Worm (Caenorhabditis elegans) whole organism, L4 larva: ENCODE data around the gene sams-5.
A peak's percentile ranks its signal among the peaks of the same experiment; 100 is the strongest.

ENCODE experiments used
- F26F4.8 ChIP-seq: fragments of 200-800 bp; sonication (Bioruptor generic); conservative IDR thresholded peaks from 2 replicates; pipeline ENCODE4 v1.3.6; 2022; ENCODE audit warnings: missing genetic modification characterization, missing compliant biosample characterization
- F37D6.2 ChIP-seq: sonication (generic microtip); optimal IDR thresholded peaks from 2 replicates; lab custom pipeline; 2016; ENCODE audit warnings: mild to moderate bottlenecking, missing genetic modification characterization, missing compliant biosample characterization
- R02D3.7 ChIP-seq: fragments of 150-350 bp; sonication (generic microtip); optimal IDR thresholded peaks from 3 replicates; lab custom pipeline; 2014; ENCODE audit warnings: missing biosample characterization, missing genetic modification characterization
- Y48G9A.11 ChIP-seq: fragments of 200-800 bp; sonication (Bioruptor generic); IDR thresholded peaks from 2 replicates; pipeline ENCODE4 v1.3.6; 2022; ENCODE audit warnings: missing genetic modification reagents, missing genetic modification characterization, missing compliant biosample characterization
- Y5F2A.4 ChIP-seq: fragments of 200-800 bp; sonication (Bioruptor generic); optimal IDR thresholded peaks from 2 replicates; lab custom pipeline; 2018; ENCODE audit warnings: mild to moderate bottlenecking, missing genetic modification characterization, missing compliant biosample characterization
- ZK337.2 ChIP-seq: fragments of 200-800 bp; sonication (Bioruptor generic); IDR thresholded peaks from 2 replicates; pipeline ENCODE4 v1.3.6; 2022; ENCODE audit warnings: missing genetic modification reagents, missing genetic modification characterization, missing compliant biosample characterization
- ZK546.5 ChIP-seq, 2 experiments: sonication (generic microtip); optimal IDR thresholded peaks; 2 replicates each; lab custom pipeline; 2017; ENCODE audit warnings: missing biosample characterization in 2 of 2, missing genetic modification characterization in 2 of 2
- arid-1 ChIP-seq: fragments of 200-800 bp; sonication (Bioruptor generic); conservative IDR thresholded peaks from 2 replicates; pipeline ENCODE4 v1.3.6; 2022; ENCODE audit warnings: missing genetic modification reagents, missing genetic modification characterization, missing compliant biosample characterization
- ceh-28 ChIP-seq: fragments of 150-350 bp; optimal IDR thresholded peaks from 2 replicates; lab custom pipeline; 2014; ENCODE audit warnings: missing biosample characterization, missing genetic modification reagents, missing genetic modification characterization
- ceh-32 ChIP-seq: sonication (generic microtip); optimal IDR thresholded peaks from 2 replicates; lab custom pipeline; 2016; ENCODE audit warnings: mild to moderate bottlenecking, missing genetic modification characterization, missing compliant biosample characterization; ENCODE audit not compliant: poor library complexity
- ceh-44 ChIP-seq: fragments of 200-800 bp; sonication (Bioruptor generic); IDR thresholded peaks from 2 replicates; pipeline ENCODE4 v1.3.6; 2022; ENCODE audit warnings: missing genetic modification reagents, missing genetic modification characterization, missing compliant biosample characterization
- ceh-62 ChIP-seq: sonication (generic microtip); optimal IDR thresholded peaks from 2 replicates; lab custom pipeline; 2017; ENCODE audit warnings: missing biosample characterization, missing genetic modification characterization
- cey-2 ChIP-seq: sonication (generic microtip); optimal IDR thresholded peaks from 3 replicates; lab custom pipeline; 2017; ENCODE audit warnings: missing genetic modification characterization, mild to moderate bottlenecking, missing compliant biosample characterization, antibody characterized with exemption, borderline replicate concordance; ENCODE audit not compliant: insufficient read depth
- ctbp-1 ChIP-seq: fragments of 200-800 bp; sonication (Bioruptor generic); IDR thresholded peaks from 2 replicates; pipeline ENCODE4 v1.3.6; 2022; ENCODE audit warnings: missing genetic modification reagents, missing genetic modification characterization, missing compliant biosample characterization
- daf-16 ChIP-seq, 3 experiments: sonication (generic microtip); optimal IDR thresholded peaks; 2 replicates each; lab custom pipeline; 2016 to 2017; ENCODE audit warnings: missing genetic modification characterization in 3 of 3, missing genetic modification reagents in 3 of 3, mild to moderate bottlenecking in 2 of 3, missing compliant biosample characterization in 2 of 3, missing biosample characterization in 1 of 3, moderate library complexity in 1 of 3
- daf-8 ChIP-seq: fragments of 200-800 bp; sonication (Bioruptor generic); IDR thresholded peaks from 2 replicates; pipeline ENCODE4 v1.3.6; 2022; ENCODE audit warnings: missing genetic modification characterization, missing compliant biosample characterization
- dpl-1 ChIP-seq: fragments of 150-350 bp; optimal IDR thresholded peaks from 2 replicates; lab custom pipeline; 2014; ENCODE audit warnings: missing biosample characterization, missing genetic modification reagents, missing genetic modification characterization
- dve-1 ChIP-seq: sonication (generic microtip); optimal IDR thresholded peaks from 2 replicates; lab custom pipeline; 2017; ENCODE audit warnings: antibody characterized with exemption, mild to moderate bottlenecking, missing genetic modification characterization, missing compliant biosample characterization; ENCODE audit not compliant: insufficient read depth
- fkh-10 ChIP-seq: fragments of 150-350 bp; optimal IDR thresholded peaks from 2 replicates; lab custom pipeline; 2014; ENCODE audit warnings: missing biosample characterization, missing genetic modification reagents, missing genetic modification characterization
- gei-8 ChIP-seq: fragments of 200-800 bp; sonication (Bioruptor generic); optimal IDR thresholded peaks from 2 replicates; lab custom pipeline; 2018; ENCODE audit warnings: mild to moderate bottlenecking, missing genetic modification characterization, missing compliant biosample characterization
- hlh-30 ChIP-seq: sonication (generic microtip); optimal IDR thresholded peaks from 2 replicates; lab custom pipeline; 2017; ENCODE audit warnings: antibody characterized with exemption, mild to moderate bottlenecking, missing genetic modification characterization, missing compliant biosample characterization; ENCODE audit not compliant: insufficient read depth
- hmg-1.1 ChIP-seq: fragments of 200-800 bp; sonication (Bioruptor generic); IDR thresholded peaks from 2 replicates; pipeline ENCODE4 v1.3.6; 2022; ENCODE audit warnings: missing genetic modification reagents, missing genetic modification characterization, missing compliant biosample characterization
- lin-1 ChIP-seq: fragments of 200-800 bp; sonication (Bioruptor generic); IDR thresholded peaks from 2 replicates; pipeline ENCODE4 v1.3.6; 2022; ENCODE audit warnings: missing genetic modification reagents, missing genetic modification characterization, missing compliant biosample characterization
- lin-13 ChIP-seq: fragments of 150-350 bp; optimal IDR thresholded peaks from 2 replicates; lab custom pipeline; 2014; ENCODE audit warnings: missing biosample characterization, missing genetic modification reagents, missing genetic modification characterization
- lin-29 ChIP-seq: fragments of 200-800 bp; sonication (Bioruptor generic); IDR thresholded peaks from 2 replicates; pipeline ENCODE4 v1.3.6; 2022; ENCODE audit warnings: missing genetic modification reagents, missing genetic modification characterization, missing compliant biosample characterization
- lin-38 ChIP-seq: fragments of 200-800 bp; sonication (Bioruptor generic); IDR thresholded peaks from 2 replicates; pipeline ENCODE4 v1.3.6; 2022; ENCODE audit warnings: missing genetic modification reagents, missing genetic modification characterization, missing compliant biosample characterization
- lin-39 ChIP-seq: fragments of 150-350 bp; optimal IDR thresholded peaks from 2 replicates; lab custom pipeline; 2014; ENCODE audit warnings: missing biosample characterization, missing genetic modification reagents, missing genetic modification characterization
- mdl-1 ChIP-seq, 2 experiments: fragments of 150-350 bp in 1 of 2; sonication (generic microtip) in 1 of 2; optimal IDR thresholded peaks; 2 replicates each; lab custom pipeline; 2014 to 2017; ENCODE audit warnings: missing biosample characterization in 2 of 2, missing genetic modification characterization in 2 of 2
- mdt-29 ChIP-seq: fragments of 200-800 bp; sonication (Bioruptor generic); IDR thresholded peaks from 2 replicates; pipeline ENCODE4 v1.3.6; 2022; ENCODE audit warnings: missing genetic modification reagents, missing genetic modification characterization, missing compliant biosample characterization
- mxl-3 ChIP-seq: fragments of 200-800 bp; sonication (Bioruptor generic); optimal IDR thresholded peaks from 2 replicates; lab custom pipeline; 2018; ENCODE audit warnings: mild to moderate bottlenecking, missing genetic modification characterization, missing compliant biosample characterization
- nhr-10 ChIP-seq: fragments of 150-350 bp; optimal IDR thresholded peaks from 2 replicates; lab custom pipeline; 2014; ENCODE audit warnings: missing biosample characterization, missing genetic modification characterization
- nhr-11 ChIP-seq: fragments of 150-350 bp; optimal IDR thresholded peaks from 2 replicates; lab custom pipeline; 2014; ENCODE audit warnings: missing biosample characterization, missing genetic modification characterization
- nhr-28 ChIP-seq: fragments of 150-350 bp; optimal IDR thresholded peaks from 2 replicates; lab custom pipeline; 2014; ENCODE audit warnings: missing biosample characterization, missing genetic modification characterization
- nhr-41 ChIP-seq: fragments of 200-800 bp; sonication (Bioruptor generic); IDR thresholded peaks from 2 replicates; pipeline ENCODE4 v1.3.6; 2022; ENCODE audit warnings: missing genetic modification reagents, missing genetic modification characterization, missing compliant biosample characterization
- nhr-76 ChIP-seq: fragments of 150-350 bp; optimal IDR thresholded peaks from 2 replicates; lab custom pipeline; 2014; ENCODE audit warnings: missing biosample characterization, missing genetic modification characterization
- php-3 ChIP-seq: fragments of 200-800 bp; sonication (Bioruptor generic); IDR thresholded peaks from 2 replicates; pipeline ENCODE4 v1.3.6; 2022; ENCODE audit warnings: missing genetic modification reagents, missing genetic modification characterization, missing compliant biosample characterization
- rbr-2 ChIP-seq: sonication (generic microtip); optimal IDR thresholded peaks from 2 replicates; lab custom pipeline; 2016; ENCODE audit warnings: missing genotype, missing genetic modification characterization, missing compliant biosample characterization
- saeg-2 ChIP-seq: fragments of 200-800 bp; sonication (Bioruptor generic); IDR thresholded peaks from 2 replicates; pipeline ENCODE4 v1.3.6; 2022; ENCODE audit warnings: missing genetic modification reagents, missing genetic modification characterization, missing compliant biosample characterization
- sdz-12 ChIP-seq: fragments of 200-800 bp; sonication (Bioruptor generic); optimal IDR thresholded peaks from 2 replicates; lab custom pipeline; 2018; ENCODE audit warnings: mild to moderate bottlenecking, missing genetic modification characterization, missing compliant biosample characterization
- skn-1 ChIP-seq: fragments of 150-350 bp; optimal IDR thresholded peaks from 2 replicates; lab custom pipeline; 2014; ENCODE audit warnings: missing biosample characterization, missing genetic modification characterization
- snpc-4 ChIP-seq: fragments of 150-350 bp; optimal IDR thresholded peaks from 2 replicates; lab custom pipeline; 2014; ENCODE audit warnings: missing biosample characterization, missing genetic modification characterization
- spr-3 ChIP-seq: fragments of 200-800 bp; sonication (Bioruptor generic); optimal IDR thresholded peaks from 2 replicates; lab custom pipeline; 2018; ENCODE audit warnings: mild to moderate bottlenecking, missing genetic modification characterization, missing compliant biosample characterization
- tag-97 ChIP-seq: fragments of 200-800 bp; sonication (Bioruptor generic); IDR thresholded peaks from 2 replicates; pipeline ENCODE4 v1.3.6; 2022; ENCODE audit warnings: missing genetic modification characterization, missing compliant biosample characterization
- tra-1 ChIP-seq: fragments of 200-800 bp; sonication (Bioruptor generic); IDR thresholded peaks from 2 replicates; pipeline ENCODE4 v1.3.6; 2022; ENCODE audit warnings: missing genetic modification reagents, missing genetic modification characterization, missing compliant biosample characterization
- unc-39 ChIP-seq: sonication (generic microtip); optimal IDR thresholded peaks from 2 replicates; lab custom pipeline; 2017; ENCODE audit warnings: missing biosample characterization, missing genetic modification characterization
- zfp-3 ChIP-seq: fragments of 200-800 bp; sonication (Bioruptor generic); conservative IDR thresholded peaks from 2 replicates; pipeline ENCODE4 v1.3.6; 2022; ENCODE audit warnings: missing genetic modification reagents, missing genetic modification characterization, missing compliant biosample characterization
- zip-2 ChIP-seq: fragments of 150-350 bp; optimal IDR thresholded peaks from 2 replicates; lab custom pipeline; 2014; ENCODE audit warnings: missing biosample characterization, missing genetic modification characterization
- ztf-11 ChIP-seq: fragments of 150-350 bp; optimal IDR thresholded peaks from 2 replicates; lab custom pipeline; 2014; ENCODE audit warnings: missing biosample characterization, missing genetic modification characterization

The sams-5 gene

DNA sequence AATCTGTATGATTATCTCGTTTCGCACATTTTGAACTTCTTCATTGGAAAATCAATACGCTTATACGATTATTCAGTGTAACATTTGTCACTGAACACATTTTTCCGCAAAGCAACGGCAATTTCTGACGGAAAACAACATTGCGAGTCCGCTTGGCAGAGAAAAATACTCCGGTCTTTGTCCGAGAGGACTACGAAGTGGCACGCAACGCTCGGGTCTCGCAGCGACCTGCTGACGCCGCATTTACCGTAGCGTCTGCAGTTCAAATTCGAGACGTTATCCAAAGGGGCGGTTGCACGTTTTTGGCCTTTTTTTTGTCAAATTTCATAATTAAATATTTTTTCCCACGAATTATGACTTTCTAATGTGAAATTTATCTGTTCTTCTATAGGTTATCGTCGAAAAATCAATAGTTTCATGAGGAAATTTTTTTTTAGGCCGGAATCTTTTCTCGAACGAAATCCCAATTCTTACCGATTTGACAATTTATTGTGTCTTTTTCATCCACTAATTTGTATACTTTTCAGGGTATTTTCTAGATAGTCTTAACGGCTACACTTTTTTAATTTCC is 44.4 kb upstream of the sams-5 start, which contains the start of gene sqd-1 (continued):
- peak; percentile 70 for TF ChIP-seq sdz-12 (GFP tag; lab: Kevin White, UChicago)
- peak; percentile 86 for TF ChIP-seq mxl-3 (GFP tag; lab: Kevin White, UChicago)
- TF ChIP-seq hlh-30 (tag; lab: Kevin White, UChicago) = peak; percentile 92
- peak; percentile 25 for TF ChIP-seq nhr-10
- TF ChIP-seq php-3 (GFP tag; lab: Robert Waterston, UW) = peak; percentile 76; the same call in 1 of the 2 replicates

DNA sequence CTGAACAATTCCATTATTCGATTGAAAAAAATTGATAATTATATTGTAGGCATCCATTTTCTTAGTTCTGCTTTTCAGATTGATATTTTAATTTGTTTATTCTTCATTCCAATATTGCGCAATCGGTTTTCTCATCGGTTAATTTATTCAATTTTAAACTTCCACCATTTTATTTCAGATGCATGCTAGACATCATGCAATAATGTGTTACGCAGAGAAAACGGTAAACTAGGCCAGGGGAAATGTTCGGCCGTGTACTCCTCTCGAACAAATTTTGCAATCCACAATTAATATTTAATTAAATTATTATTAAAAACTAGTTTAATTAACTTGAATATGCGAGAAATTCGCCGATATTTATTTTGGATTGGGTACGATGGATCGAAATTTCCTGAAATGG is 42.3 kb upstream of the sams-5 start, which contains the start of gene Y73B6BL.29:
Y73B6BL.29 (plus strand) TSS at position 263 of the 400 bp plus-strand sequence.
- TF ChIP-seq nhr-76 (tag; lab: Kevin White, UChicago) (no peak), arid-1 (GFP tag; lab: Robert Waterston, UW) (peak; percentile 72), lin-39 (tag; lab: Kevin White, UChicago) (no peak), cey-2 (tag; lab: Kevin White, UChicago) (no peak), dpl-1 (GFP tag; lab: Kevin White, UChicago) (peak; percentile 99), ceh-32 (tag; lab: Kevin White, UChicago) (peak; percentile 58), lin-38 (peak; percentile 86), ctbp-1 (GFP tag; lab: Robert Waterston, UW) (peak; percentile 51; the same call in 1 of the 2 replicates), nhr-10 (no peak), F26F4.8 (GFP tag; lab: Robert Waterston, UW) (no peak), ceh-62 (no peak), mdt-29 (GFP tag; lab: Robert Waterston, UW) (no peak; the same call in 1 of the 2 replicates), saeg-2 (GFP tag; lab: Robert Waterston, UW) (no peak), ZK337.2 (peak; percentile 91), gei-8 (GFP tag; lab: Kevin White, UChicago) (no peak), mdl-1 (tag; optimal IDR thresholded peaks at IDR 0.05; lab: Kevin White, UChicago) (peak in 1 of 2 experiments; percentile 44), tag-97 (0 out of 2 replicates have a peak, but pooled peaks have one; percentile 62), ceh-44 (peak; percentile 93), ztf-11 (tag; lab: Kevin White, UChicago) (no peak), snpc-4 (tag; lab: Kevin White, UChicago) (no peak), zip-2 (tag; lab: Kevin White, UChicago) (peak; percentile 72), rbr-2 (tag; lab: Kevin White, UChicago) (peak; percentile 78), lin-13 (peak; percentile 35), lin-1 (GFP tag; lab: Robert Waterston, UW) (peak; percentile 29; the same call in 1 of the 2 replicates), dve-1 (tag; lab: Kevin White, UChicago) (peak; percentile 90), daf-16 (GFP tag; optimal IDR thresholded peaks at IDR 0.05; lab: Kevin White, UChicago) (peak; percentile 39 to 68), daf-16 (tag; optimal IDR thresholded peaks at IDR 0.05; lab: Kevin White, UChicago) (peak; percentile 45), ceh-28 (tag; lab: Kevin White, UChicago) (no peak), skn-1 (no peak), unc-39 (tag; lab: Kevin White, UChicago) (no peak), nhr-41 (no peak), fkh-10 (GFP tag; lab: Kevin White, UChicago) (peak; percentile 71), hmg-1.1 (GFP tag; lab: Robert Waterston, UW) (peak; percentile 74), nhr-11 (tag; lab: Kevin White, UChicago) (no peak), ZK546.5 (tag; optimal IDR thresholded peaks at IDR 0.05; lab: Kevin White, UChicago) (peak; percentile 43 to 51), R02D3.7 (tag; lab: Kevin White, UChicago) (no peak), F37D6.2 (peak; percentile 76), nhr-28 (tag; lab: Kevin White, UChicago) (peak; percentile 60), Y48G9A.11 (GFP tag; lab: Robert Waterston, UW) (peak; percentile 85), zfp-3 (GFP tag; lab: Robert Waterston, UW) (no peak; the same call in 1 of the 2 replicates), tra-1 (GFP tag; lab: Robert Waterston, UW) (peak; percentile 76; the same call in 1 of the 2 replicates), lin-29 (GFP tag; lab: Robert Waterston, UW) (no peak), Y5F2A.4 (GFP tag; lab: Kevin White, UChicago) (no peak), daf-8 (no peak), spr-3 (GFP tag; lab: Kevin White, UChicago) (no peak)
